Worm (Caenorhabditis elegans): Measurements from ENCODE around the gene pfk-1.2.

DNA sequence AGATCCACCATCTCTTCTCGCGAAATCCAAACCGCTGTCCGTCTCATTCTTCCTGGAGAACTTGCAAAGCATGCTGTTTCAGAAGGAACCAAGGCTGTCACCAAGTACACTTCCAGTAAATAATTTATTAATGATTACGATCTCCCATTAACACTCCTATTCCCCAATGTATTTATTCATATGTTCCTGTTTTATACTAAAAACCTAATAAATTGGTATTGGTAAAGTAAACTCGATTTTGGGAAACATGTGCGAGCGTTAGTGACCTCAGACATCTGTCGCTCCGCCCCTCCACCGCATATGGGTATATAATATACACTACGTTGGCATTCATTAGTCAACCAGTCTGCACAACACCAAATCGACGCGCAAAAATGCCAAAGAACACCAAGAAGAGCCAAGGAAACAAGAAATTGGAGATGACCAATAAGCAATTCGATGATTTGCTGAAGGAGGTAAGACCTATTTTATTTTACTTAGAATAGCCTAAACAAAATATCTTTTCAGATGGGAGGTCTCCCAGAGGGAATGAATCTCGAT, 14.5 kb downstream of the pfk-1.2 start, which contains the start of gene C50F4.6:
- TF ChIP-seq nhr-90 (tag; optimal IDR thresholded peaks at IDR 0.05; ENCODE audit: poor library complexity) (no peak), Y116A8C.19 (tag; optimal IDR thresholded peaks at IDR 0.05; ENCODE audit: borderline replicate concordance) (no peak), blmp-1 (tag; optimal IDR thresholded peaks at IDR 0.05) (no peak), pqm-1 (tag; optimal IDR thresholded peaks at IDR 0.05) (no peak), efl-1 (optimal IDR thresholded peaks at IDR 0.05) (no peak), efl-1 (GFP tag; optimal IDR thresholded peaks at IDR 0.05 in 1 of 2) (peak in 1 of 2 experiments; percentile 80), nhr-19 (GFP tag; conservative IDR thresholded peaks at IDR 0.05) (no peak), ama-1 (optimal IDR thresholded peaks at IDR 0.05) (no peak), unc-62 (GFP tag; optimal IDR thresholded peaks at IDR 0.05) (no peak), unc-130 (tag; optimal IDR thresholded peaks at IDR 0.05) (no peak), pag-3 (tag; optimal IDR thresholded peaks at IDR 0.05; ENCODE audit: borderline replicate concordance, insufficient read depth) (no peak), skn-1 (tag; optimal IDR thresholded peaks at IDR 0.05) (no peak), unc-98 (GFP tag; IDR thresholded peaks at IDR 0.05) (no peak), zag-1 (tag; optimal IDR thresholded peaks at IDR 0.05) (no peak)
